Fruit fly (Drosophila melanogaster) whole organism: Measurements from ENCODE around the gene ihog.

Experiments
- CG8478 ChIP-seq: fragments of >200 bp; optimal IDR thresholded peaks from 2 replicates; lab custom pipeline; 2018; ENCODE audit warnings: inconsistent platforms
- EcR ChIP-seq, 2 experiments: fragments of >200 bp; optimal IDR thresholded peaks; 2 replicates each; lab custom pipeline; 2017; ENCODE audit warnings: missing biosample characterization in 2 of 2, missing genetic modification characterization in 2 of 2, missing genetic modification reagents in 2 of 2
- psq ChIP-seq: fragments of >200 bp; optimal IDR thresholded peaks from 2 replicates; lab custom pipeline; 2017
- usp ChIP-seq: fragments of >200 bp; optimal IDR thresholded peaks from 2 replicates; lab custom pipeline; 2017; ENCODE audit warnings: missing biosample characterization, missing genetic modification characterization, mixed read lengths

DNA sequence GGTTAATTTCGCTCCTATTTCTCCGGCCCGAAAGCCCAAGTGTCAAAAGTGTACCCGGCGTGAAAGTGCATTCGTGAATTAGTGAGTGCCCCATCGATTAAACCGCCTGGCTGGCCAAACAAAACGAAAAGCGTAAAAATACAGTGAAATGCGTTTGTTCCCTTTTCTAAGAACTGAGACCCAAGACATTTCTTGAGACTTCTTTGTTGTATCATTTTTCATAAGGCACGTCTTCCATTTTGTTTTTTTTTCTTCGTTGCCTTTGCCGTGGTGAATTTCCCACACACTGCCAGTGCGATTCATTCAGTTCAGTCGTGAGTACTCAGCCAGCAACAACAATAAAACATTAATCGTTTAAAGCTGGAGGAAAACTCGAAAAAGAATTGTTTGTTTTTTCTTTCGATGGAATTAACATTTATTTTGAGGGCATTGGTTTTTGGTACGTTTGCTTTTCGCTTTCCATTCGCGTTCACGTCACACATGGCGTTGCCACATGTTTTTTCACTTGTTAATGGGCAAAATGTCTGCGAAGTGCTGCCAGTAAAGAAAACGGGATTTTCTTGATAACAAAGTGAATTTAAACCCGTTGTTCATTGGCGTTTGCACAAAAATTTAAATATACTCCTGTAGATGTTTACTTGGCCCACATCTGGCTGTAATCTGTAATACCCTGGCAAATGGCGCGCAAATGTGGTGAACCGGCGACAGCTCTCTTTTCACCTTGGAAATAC is 27.1 kb downstream of the ihog start:
- TF ChIP-seq usp (GFP tag; lab: Kevin White, UChicago) (no peak), CG8478 (lab: Kevin White, UChicago) (no peak), psq (lab: Kevin White, UChicago) (no peak), EcR (GFP tag; optimal IDR thresholded peaks at IDR 0.05; lab: Kevin White, UChicago) (no peak)
